Worm (Caenorhabditis elegans) whole organism, L4/young adult: Measurements from ENCODE around the gene ins-1.

Experiments used
- W03F9.2 ChIP-seq: fragments of 150-350 bp; optimal IDR thresholded peaks from 2 replicates; lab custom pipeline; 2014; ENCODE audit warnings: missing biosample characterization, missing genetic modification characterization
- dao-5 ChIP-seq: sonication (generic microtip); optimal IDR thresholded peaks from 2 replicates; lab custom pipeline; 2016; ENCODE audit warnings: missing genotype, missing genetic modification characterization, moderate library complexity, missing compliant biosample characterization
- him-1 ChIP-seq: sonication (generic microtip); optimal IDR thresholded peaks from 2 replicates; lab custom pipeline; 2016; ENCODE audit warnings: missing genotype, missing genetic modification reagents, missing genetic modification characterization, missing compliant biosample characterization

- TF ChIP-seq dao-5 (no peak), him-1 (tag; lab: Kevin White, UChicago) (no peak), W03F9.2 (tag; lab: Kevin White, UChicago) (no peak)
Measured at ce11 chrIV:10442904-10443303, 6.4 kb downstream of the ins-1 start.
